Worm (Caenorhabditis elegans) whole organism, L1 larva: ENCODE data around the gene D1046.16.
A peak's percentile ranks its signal among the peaks of the same experiment; 100 is the strongest.

Source experiments
- C04F5.9 ChIP-seq: sonication (generic microtip); optimal IDR thresholded peaks from 2 replicates; lab custom pipeline; 2016; ENCODE audit warnings: missing genetic modification characterization, missing compliant biosample characterization
- C16A3.4 ChIP-seq: fragments of 150-350 bp; optimal IDR thresholded peaks from 2 replicates; lab custom pipeline; 2014; ENCODE audit warnings: missing biosample characterization, missing genetic modification characterization
- Y116A8C.19 ChIP-seq: sonication (generic microtip); optimal IDR thresholded peaks from 2 replicates; lab custom pipeline; 2016; ENCODE audit warnings: missing compliant biosample characterization, missing genetic modification characterization, borderline replicate concordance
- aha-1 ChIP-seq: fragments of 150-350 bp; optimal IDR thresholded peaks from 2 replicates; lab custom pipeline; 2014; ENCODE audit warnings: missing biosample characterization, missing genetic modification characterization
- ama-1 ChIP-seq: fragments of 150-350 bp; optimal IDR thresholded peaks from 2 replicates; lab custom pipeline; 2014
- blmp-1 ChIP-seq: fragments of 150-350 bp; optimal IDR thresholded peaks from 2 replicates; lab custom pipeline; 2014; ENCODE audit warnings: missing biosample characterization, missing genetic modification characterization
- ceh-8 ChIP-seq: fragments of 200-800 bp; sonication (Bioruptor generic); optimal IDR thresholded peaks from 2 replicates; lab custom pipeline; 2018; ENCODE audit warnings: mild to moderate bottlenecking, missing genetic modification characterization, moderate library complexity, missing compliant biosample characterization
- ceh-82 ChIP-seq, 3 experiments: fragments of 150-350 bp in 1 of 3; sonication (generic microtip) in 2 of 3; optimal IDR thresholded peaks; 2 replicates each; lab custom pipeline; 2014 to 2017; ENCODE audit warnings: missing biosample characterization in 3 of 3, missing genetic modification characterization in 3 of 3
- ceh-88 ChIP-seq: fragments of 200-800 bp; sonication (Bioruptor generic); IDR thresholded peaks from 2 replicates; pipeline ENCODE4 v1.3.6; 2022; ENCODE audit warnings: missing genetic modification characterization, missing compliant biosample characterization
- ces-1 ChIP-seq: fragments of 150-350 bp; optimal IDR thresholded peaks from 2 replicates; lab custom pipeline; 2014; ENCODE audit warnings: missing biosample characterization, missing genetic modification reagents, missing genetic modification characterization
- dpl-1 ChIP-seq, 3 experiments: fragments of 150-350 bp in 2 of 3; sonication (generic microtip) in 1 of 3; optimal IDR thresholded peaks; 2 replicates each; lab custom pipeline; 2014 to 2017; ENCODE audit warnings: missing biosample characterization in 3 of 3, missing genetic modification characterization in 3 of 3, missing genetic modification reagents in 3 of 3
- dsc-1 ChIP-seq: sonication (generic microtip); optimal IDR thresholded peaks from 2 replicates; lab custom pipeline; 2016; ENCODE audit warnings: mild to moderate bottlenecking, missing genetic modification characterization, missing compliant biosample characterization
- efl-1 ChIP-seq, 4 experiments: fragments of 150-350 bp; optimal IDR thresholded peaks in 3 of 4; peaks in 1 of 4; 1 replicate in 1 of 4; 2 replicates in 3 of 4; lab custom pipeline; 2014; ENCODE audit warnings: missing biosample characterization in 2 of 4, missing genetic modification characterization in 2 of 4, missing genetic modification reagents in 2 of 4
- efl-3 ChIP-seq: fragments of 200-800 bp; sonication (Bioruptor generic); optimal IDR thresholded peaks from 2 replicates; lab custom pipeline; 2018; ENCODE audit warnings: mild to moderate bottlenecking, missing genetic modification characterization, missing compliant biosample characterization
- fkh-10 ChIP-seq: sonication (generic microtip); optimal IDR thresholded peaks from 2 replicates; lab custom pipeline; 2017; ENCODE audit warnings: missing biosample characterization, missing genetic modification reagents, missing genetic modification characterization
- fkh-8 ChIP-seq: sonication (generic microtip); optimal IDR thresholded peaks from 2 replicates; lab custom pipeline; 2016; ENCODE audit warnings: mild to moderate bottlenecking, missing genetic modification characterization, missing compliant biosample characterization
- fos-1 ChIP-seq: fragments of 150-350 bp; optimal IDR thresholded peaks from 2 replicates; lab custom pipeline; 2014; ENCODE audit warnings: missing biosample characterization, missing genetic modification characterization
- grh-1 ChIP-seq: fragments of 200-800 bp; sonication (Bioruptor generic); IDR thresholded peaks from 2 replicates; pipeline ENCODE4 v1.3.6; 2022; ENCODE audit warnings: missing genetic modification reagents, missing genetic modification characterization, missing compliant biosample characterization
- hpl-2 ChIP-seq: fragments of 150-350 bp; optimal IDR thresholded peaks from 2 replicates; lab custom pipeline; 2014; ENCODE audit warnings: missing biosample characterization, missing genetic modification reagents, missing genetic modification characterization
- irx-1 ChIP-seq: sonication (generic microtip); optimal IDR thresholded peaks from 2 replicates; lab custom pipeline; 2016; ENCODE audit warnings: missing genetic modification characterization, missing compliant biosample characterization
- isw-1 ChIP-seq: fragments of 200-800 bp; sonication (Bioruptor generic); IDR thresholded peaks from 2 replicates; pipeline ENCODE4 v1.3.6; 2022; ENCODE audit warnings: missing genetic modification characterization, missing compliant biosample characterization
- jun-1 ChIP-seq: fragments of 150-350 bp; optimal IDR thresholded peaks from 2 replicates; lab custom pipeline; 2014; ENCODE audit warnings: missing biosample characterization, missing genetic modification reagents, missing genetic modification characterization
- lin-13 ChIP-seq: fragments of 150-350 bp; optimal IDR thresholded peaks from 2 replicates; lab custom pipeline; 2014; ENCODE audit warnings: missing biosample characterization, missing genetic modification reagents, missing genetic modification characterization
- lin-14 ChIP-seq: fragments of 200-800 bp; sonication (Bioruptor generic); optimal IDR thresholded peaks from 2 replicates; lab custom pipeline; 2018; ENCODE audit warnings: mild to moderate bottlenecking, missing genetic modification characterization, moderate library complexity, missing compliant biosample characterization
- lin-15B ChIP-seq: fragments of 150-350 bp; sonication (generic microtip); optimal IDR thresholded peaks from 3 replicates; lab custom pipeline; 2014; ENCODE audit warnings: missing biosample characterization, missing genetic modification characterization
- lin-35 ChIP-seq, 2 experiments: fragments of 150-350 bp; optimal IDR thresholded peaks; 2 replicates each; lab custom pipeline; 2014; ENCODE audit warnings: missing biosample characterization in 2 of 2, missing genetic modification characterization in 2 of 2, missing genetic modification reagents in 2 of 2
- lin-39 ChIP-seq: fragments of 150-350 bp; optimal IDR thresholded peaks from 2 replicates; lab custom pipeline; 2014; ENCODE audit warnings: missing biosample characterization, missing genetic modification reagents, missing genetic modification characterization
- mdl-1 ChIP-seq, 2 experiments: fragments of 150-350 bp; optimal IDR thresholded peaks; 2 replicates each; lab custom pipeline; 2014 to 2017; ENCODE audit warnings: missing biosample characterization in 2 of 2, missing genetic modification characterization in 2 of 2, inconsistent platforms in 1 of 2
- mef-2 ChIP-seq: fragments of 150-350 bp; optimal IDR thresholded peaks from 2 replicates; lab custom pipeline; 2014; ENCODE audit warnings: missing biosample characterization, missing genetic modification characterization
- mep-1 ChIP-seq: fragments of 150-350 bp; optimal IDR thresholded peaks from 2 replicates; lab custom pipeline; 2014; ENCODE audit warnings: missing biosample characterization, missing genetic modification characterization
- nhr-11 ChIP-seq: fragments of 150-350 bp; optimal IDR thresholded peaks from 2 replicates; lab custom pipeline; 2014; ENCODE audit warnings: missing biosample characterization, missing genetic modification characterization
- nhr-19 ChIP-seq: fragments of 200-800 bp; sonication (Bioruptor generic); conservative IDR thresholded peaks from 2 replicates; pipeline ENCODE4 v1.3.6; 2022; ENCODE audit warnings: missing genetic modification characterization, missing compliant biosample characterization
- nhr-237 ChIP-seq: fragments of 150-350 bp; optimal IDR thresholded peaks from 2 replicates; lab custom pipeline; 2014; ENCODE audit warnings: missing biosample characterization, missing genetic modification characterization
- nhr-76 ChIP-seq: sonication (generic microtip); optimal IDR thresholded peaks from 2 replicates; lab custom pipeline; 2017; ENCODE audit warnings: missing biosample characterization, missing genetic modification characterization
- nhr-77 ChIP-seq: fragments of 150-350 bp; optimal IDR thresholded peaks from 2 replicates; lab custom pipeline; 2014; ENCODE audit warnings: missing biosample characterization, missing genetic modification characterization
- nhr-84 ChIP-seq: sonication (generic microtip); optimal IDR thresholded peaks from 2 replicates; lab custom pipeline; 2017; ENCODE audit warnings: missing biosample characterization, missing genetic modification characterization
- pax-3 ChIP-seq: fragments of 200-800 bp; sonication (Bioruptor generic); optimal IDR thresholded peaks from 2 replicates; lab custom pipeline; 2018; ENCODE audit warnings: mild to moderate bottlenecking, missing genetic modification characterization, moderate library complexity, missing compliant biosample characterization
- snpc-4 ChIP-seq: fragments of 150-350 bp; optimal IDR thresholded peaks from 2 replicates; lab custom pipeline; 2014; ENCODE audit warnings: missing biosample characterization, missing genetic modification characterization
- snu-23 ChIP-seq: sonication (generic microtip); optimal IDR thresholded peaks from 2 replicates; lab custom pipeline; 2016; ENCODE audit warnings: missing genetic modification characterization, missing compliant biosample characterization
- unc-130 ChIP-seq: fragments of 150-350 bp; optimal IDR thresholded peaks from 2 replicates; lab custom pipeline; 2017; ENCODE audit warnings: missing biosample characterization, missing genetic modification characterization, inconsistent platforms
- unc-98 ChIP-seq: fragments of 200-800 bp; sonication (Bioruptor generic); IDR thresholded peaks from 2 replicates; pipeline ENCODE4 v1.3.6; 2022; ENCODE audit warnings: missing genetic modification characterization, missing compliant biosample characterization
- xbp-1 ChIP-seq: sonication (generic microtip); optimal IDR thresholded peaks from 2 replicates; lab custom pipeline; 2016; ENCODE audit warnings: missing genetic modification characterization, missing compliant biosample characterization
- zag-1 ChIP-seq: fragments of 150-350 bp; optimal IDR thresholded peaks from 2 replicates; lab custom pipeline; 2014; ENCODE audit warnings: missing biosample characterization, missing genetic modification characterization
- ztf-11 ChIP-seq, 2 experiments: sonication (generic microtip); optimal IDR thresholded peaks; 2 replicates each; lab custom pipeline; 2016 to 2017; ENCODE audit warnings: missing genetic modification characterization in 2 of 2, missing biosample characterization in 1 of 2, missing compliant biosample characterization in 1 of 2
- ztf-4 ChIP-seq: fragments of 150-350 bp; optimal IDR thresholded peaks from 2 replicates; lab custom pipeline; 2014; ENCODE audit warnings: missing biosample characterization, missing genetic modification characterization

Gene D1046.16

ce11 chrIV:8927093-8927492 is 5.1 kb downstream of the D1046.16 start (continued):
- TF ChIP-seq isw-1 (GFP tag; lab: Robert Waterston, UW) (no peak; the same call in 1 of the 2 replicates), ceh-8 (GFP tag; lab: Kevin White, UChicago) (peak; percentile 60), C16A3.4 (tag; lab: Kevin White, UChicago) (peak; percentile 76), zag-1 (no peak), ceh-88 (no peak), xbp-1 (tag; lab: Kevin White, UChicago) (peak; percentile 79), dpl-1 (GFP tag; optimal IDR thresholded peaks at IDR 0.05; lab: Kevin White, UChicago) (peak in 2 of 3 experiments; percentile 53 to 55), fkh-10 (no peak), lin-39 (tag; lab: Kevin White, UChicago) (no peak), ceh-82 (tag; optimal IDR thresholded peaks at IDR 0.05; lab: Kevin White, UChicago) (peak; percentile 55 to 62 (median 60)), snpc-4 (tag; lab: Kevin White, UChicago) (peak; percentile 41), efl-3 (peak; percentile 24), dsc-1 (tag; lab: Kevin White, UChicago) (peak; percentile 80), blmp-1 (tag; lab: Kevin White, UChicago) (no peak), ztf-11 (tag; optimal IDR thresholded peaks at IDR 0.05; lab: Kevin White, UChicago) (peak in 1 of 2 experiments; percentile 33), ztf-4 (tag; lab: Kevin White, UChicago) (peak; percentile 64), mdl-1 (tag; optimal IDR thresholded peaks at IDR 0.05; lab: Kevin White, UChicago) (peak in 1 of 2 experiments; percentile 84), unc-98 (GFP tag; lab: Robert Waterston, UW) (peak; percentile 48; the same call in 1 of the 2 replicates), fkh-8 (tag; lab: Kevin White, UChicago) (peak; percentile 65), nhr-84 (tag; lab: Kevin White, UChicago) (no peak), mep-1 (tag; lab: Kevin White, UChicago) (peak; percentile 66), nhr-11 (tag; lab: Kevin White, UChicago) (no peak), aha-1 (tag; lab: Kevin White, UChicago) (no peak), lin-14 (GFP tag; lab: Kevin White, UChicago) (peak; percentile 72), pax-3 (tag; lab: Kevin White, UChicago) (peak; percentile 66), nhr-77 (tag; lab: Kevin White, UChicago) (peak; percentile 55), unc-130 (tag; lab: Kevin White, UChicago) (peak; percentile 75), grh-1 (GFP tag; lab: Robert Waterston, UW) (peak; percentile 44), nhr-76 (peak; percentile 77), jun-1 (tag; lab: Kevin White, UChicago) (peak; percentile 61), lin-35 (GFP tag; optimal IDR thresholded peaks at IDR 0.05; lab: Kevin White, UChicago) (peak; percentile 52 to 81), snu-23 (peak; percentile 82), ces-1 (GFP tag; lab: Kevin White, UChicago) (no peak), nhr-19 (GFP tag; lab: Robert Waterston, UW) (peak; percentile 74), mef-2 (tag; lab: Kevin White, UChicago) (no peak), efl-1 (optimal IDR thresholded peaks at IDR 0.05; lab: Kevin White, UChicago) (peak; percentile 56 to 62), efl-1 (GFP tag; optimal IDR thresholded peaks at IDR 0.05 in 1 of 2; lab: Kevin White, UChicago) (peak; percentile 46 to 96), nhr-237 (tag; lab: Kevin White, UChicago) (no peak), ama-1 (lab: Kevin White, UChicago) (peak; percentile 44), C04F5.9 (tag; lab: Kevin White, UChicago) (peak; percentile 29), fos-1 (tag; lab: Kevin White, UChicago) (peak; percentile 64), Y116A8C.19 (tag; lab: Kevin White, UChicago) (no peak), irx-1 (tag; lab: Kevin White, UChicago) (peak; percentile 56), lin-13 (GFP tag; lab: Kevin White, UChicago) (peak; percentile 49), lin-15B (tag; lab: Kevin White, UChicago) (no peak), hpl-2 (GFP tag; lab: Kevin White, UChicago) (peak; percentile 52)
